Worm (Caenorhabditis elegans) whole organism, L2 larva: ENCODE measurements around the gene fbxb-18.

Source experiments
- C34F6.9 ChIP-seq: fragments of 150-350 bp; optimal IDR thresholded peaks from 2 replicates; lab custom pipeline; 2014; ENCODE audit warnings: missing biosample characterization, missing genetic modification characterization
- F13H6.1 ChIP-seq: sonication (generic microtip); optimal IDR thresholded peaks from 2 replicates; lab custom pipeline; 2016; ENCODE audit warnings: missing genetic modification characterization, missing compliant biosample characterization
- R02D3.7 ChIP-seq: fragments of 150-350 bp; optimal IDR thresholded peaks from 2 replicates; lab custom pipeline; 2014; ENCODE audit warnings: missing biosample characterization, missing genetic modification characterization
- Y55F3AM.14 ChIP-seq: fragments of 200-800 bp; sonication (Bioruptor generic); optimal IDR thresholded peaks from 2 replicates; lab custom pipeline; 2018; ENCODE audit warnings: mild to moderate bottlenecking, missing genetic modification characterization, missing compliant biosample characterization
- ZK546.5 ChIP-seq: sonication (generic microtip); optimal IDR thresholded peaks from 2 replicates; lab custom pipeline; 2017; ENCODE audit warnings: missing biosample characterization, missing genetic modification characterization
- alr-1 ChIP-seq: fragments of 150-350 bp; optimal IDR thresholded peaks from 2 replicates; lab custom pipeline; 2014; ENCODE audit warnings: missing biosample characterization, missing genetic modification characterization
- aly-2 ChIP-seq: fragments of 150-350 bp; optimal IDR thresholded peaks from 2 replicates; lab custom pipeline; 2014; ENCODE audit warnings: missing biosample characterization, missing genetic modification characterization
- ama-1 ChIP-seq: fragments of 150-350 bp; optimal IDR thresholded peaks from 2 replicates; lab custom pipeline; 2018; ENCODE audit warnings: inconsistent platforms
- ceh-16 ChIP-seq: fragments of 150-350 bp; optimal IDR thresholded peaks from 2 replicates; lab custom pipeline; 2014; ENCODE audit warnings: missing biosample characterization, missing genetic modification characterization
- ceh-82 ChIP-seq: fragments of 150-350 bp; optimal IDR thresholded peaks from 2 replicates; lab custom pipeline; 2014; ENCODE audit warnings: missing biosample characterization, missing genetic modification characterization
- crh-2 ChIP-seq: sonication (generic microtip); optimal IDR thresholded peaks from 2 replicates; lab custom pipeline; 2017; ENCODE audit warnings: missing biosample characterization, missing genetic modification characterization
- dmd-4 ChIP-seq: sonication (generic microtip); optimal IDR thresholded peaks from 2 replicates; lab custom pipeline; 2017; ENCODE audit warnings: missing biosample characterization, missing genetic modification characterization
- egl-27 ChIP-seq: sonication (generic microtip); optimal IDR thresholded peaks from 3 replicates; lab custom pipeline; 2017; ENCODE audit warnings: missing biosample characterization, missing genetic modification reagents, missing genetic modification characterization
- elt-1 ChIP-seq: fragments of 150-350 bp; optimal IDR thresholded peaks from 2 replicates; lab custom pipeline; 2014; ENCODE audit warnings: missing biosample characterization, missing genetic modification characterization
- elt-3 ChIP-seq: sonication (generic microtip); optimal IDR thresholded peaks from 2 replicates; lab custom pipeline; 2017; ENCODE audit warnings: missing biosample characterization, missing genetic modification characterization
- fos-1 ChIP-seq: fragments of 150-350 bp; optimal IDR thresholded peaks from 2 replicates; lab custom pipeline; 2014; ENCODE audit warnings: missing biosample characterization, missing genetic modification characterization
- gmeb-1 ChIP-seq: fragments of 150-350 bp; optimal IDR thresholded peaks from 2 replicates; lab custom pipeline; 2014; ENCODE audit warnings: missing biosample characterization, missing genetic modification characterization
- lin-11 ChIP-seq: fragments of 150-350 bp; sonication (generic microtip); optimal IDR thresholded peaks from 2 replicates; lab custom pipeline; 2014; ENCODE audit warnings: missing biosample characterization, missing genetic modification characterization, inconsistent platforms, mixed read lengths
- lin-13 ChIP-seq: fragments of 150-350 bp; optimal IDR thresholded peaks from 2 replicates; lab custom pipeline; 2014; ENCODE audit warnings: missing biosample characterization, missing genetic modification reagents, missing genetic modification characterization
- lin-39 ChIP-seq: fragments of 150-350 bp; optimal IDR thresholded peaks from 2 replicates; lab custom pipeline; 2014; ENCODE audit warnings: missing biosample characterization, missing genetic modification reagents, missing genetic modification characterization
- mab-5 ChIP-seq: fragments of 150-350 bp; optimal IDR thresholded peaks from 2 replicates; lab custom pipeline; 2014; ENCODE audit warnings: missing biosample characterization, missing genetic modification characterization
- mbf-1 ChIP-seq: sonication (generic microtip); optimal IDR thresholded peaks from 2 replicates; lab custom pipeline; 2017; ENCODE audit warnings: missing biosample characterization, missing genetic modification characterization
- nhr-12 ChIP-seq: fragments of 150-350 bp; optimal IDR thresholded peaks from 2 replicates; lab custom pipeline; 2014; ENCODE audit warnings: missing biosample characterization, missing genetic modification characterization
- nhr-21 ChIP-seq: fragments of 150-350 bp; optimal IDR thresholded peaks from 2 replicates; lab custom pipeline; 2014; ENCODE audit warnings: missing biosample characterization, missing genetic modification characterization
- nhr-23 ChIP-seq: fragments of 150-350 bp; optimal IDR thresholded peaks from 2 replicates; lab custom pipeline; 2014; ENCODE audit warnings: missing biosample characterization, missing genetic modification reagents, missing genetic modification characterization
- nhr-237 ChIP-seq: fragments of 150-350 bp; optimal IDR thresholded peaks from 2 replicates; lab custom pipeline; 2014; ENCODE audit warnings: missing biosample characterization, missing genetic modification characterization
- nhr-6 ChIP-seq: fragments of 150-350 bp; optimal IDR thresholded peaks from 2 replicates; lab custom pipeline; 2014; ENCODE audit warnings: missing biosample characterization, missing genetic modification characterization
- nhr-77 ChIP-seq: fragments of 150-350 bp; optimal IDR thresholded peaks from 2 replicates; lab custom pipeline; 2014; ENCODE audit warnings: missing biosample characterization, missing genetic modification characterization
- peb-1 ChIP-seq: fragments of 150-350 bp; optimal IDR thresholded peaks from 2 replicates; lab custom pipeline; 2014; ENCODE audit warnings: missing biosample characterization, missing genetic modification characterization
- sma-3 ChIP-seq: sonication (generic microtip); optimal IDR thresholded peaks from 2 replicates; lab custom pipeline; 2016; ENCODE audit warnings: missing genetic modification reagents, missing genetic modification characterization, missing compliant biosample characterization
- sma-9 ChIP-seq, 2 experiments: fragments of 150-350 bp in 1 of 2; sonication (generic microtip) in 1 of 2; optimal IDR thresholded peaks; 2 replicates each; lab custom pipeline; 2014 to 2016; ENCODE audit warnings: missing genetic modification characterization in 2 of 2, mild to moderate bottlenecking in 1 of 2, missing biosample characterization in 1 of 2, missing compliant biosample characterization in 1 of 2, missing genetic modification reagents in 1 of 2, moderate library complexity in 1 of 2
- snpc-4 ChIP-seq: fragments of 150-350 bp; optimal IDR thresholded peaks from 2 replicates; lab custom pipeline; 2014; ENCODE audit warnings: missing biosample characterization, missing genetic modification characterization
- unc-39 ChIP-seq: fragments of 150-350 bp; optimal IDR thresholded peaks from 2 replicates; lab custom pipeline; 2014; ENCODE audit warnings: missing biosample characterization, missing genetic modification characterization
- unc-55 ChIP-seq: fragments of 150-350 bp; sonication (generic microtip); optimal IDR thresholded peaks from 3 replicates; lab custom pipeline; 2014; ENCODE audit warnings: missing biosample characterization, missing genetic modification reagents, missing genetic modification characterization
- unc-62 ChIP-seq: fragments of 150-350 bp; optimal IDR thresholded peaks from 2 replicates; lab custom pipeline; 2014; ENCODE audit warnings: missing biosample characterization, missing genetic modification reagents, missing genetic modification characterization
- ztf-11 ChIP-seq: sonication (generic microtip); optimal IDR thresholded peaks from 2 replicates; lab custom pipeline; 2017; ENCODE audit warnings: missing biosample characterization, missing genetic modification characterization

The fbxb-18 gene

DNA sequence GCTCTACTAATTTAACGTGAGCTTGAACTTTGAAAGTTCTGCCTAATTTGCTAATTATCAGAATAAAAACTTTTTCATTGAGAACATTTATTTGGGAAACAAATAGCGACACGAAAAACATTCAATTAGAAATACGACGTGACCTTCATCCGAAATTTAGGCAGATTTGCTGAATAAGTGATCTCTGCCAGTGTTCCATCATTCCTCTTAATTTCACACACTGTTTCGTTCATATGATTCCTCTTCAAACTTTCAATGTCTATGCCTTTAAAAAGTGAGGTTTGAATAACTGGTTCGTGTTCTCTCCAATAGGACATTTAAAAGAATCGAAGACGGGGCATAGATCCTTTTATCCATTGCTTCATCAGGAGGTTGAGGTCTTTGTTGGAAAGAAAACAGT, 38.2 kb downstream of the fbxb-18 start, which contains the start of gene fbxb-20:
fbxb-20 (minus strand) TSS at position 101 of the 400 bp plus-strand sequence.
- no peak for TF ChIP-seq ceh-16 (tag; lab: Kevin White, UChicago)
- TF ChIP-seq lin-39 (tag; lab: Kevin White, UChicago): no peak
- TF ChIP-seq aly-2 (tag; lab: Kevin White, UChicago): no peak
- TF ChIP-seq peb-1 (tag; lab: Kevin White, UChicago): no peak
- no peak for TF ChIP-seq sma-9 (GFP tag; optimal IDR thresholded peaks at IDR 0.05; lab: Kevin White, UChicago)
- TF ChIP-seq sma-9 (tag; optimal IDR thresholded peaks at IDR 0.05; lab: Kevin White, UChicago): no peak
- TF ChIP-seq unc-62 (GFP tag; lab: Kevin White, UChicago): no peak
- no peak for TF ChIP-seq fos-1 (tag; lab: Kevin White, UChicago)
- TF ChIP-seq lin-11: no peak
- no peak for TF ChIP-seq ceh-82 (tag; lab: Kevin White, UChicago)

ce11 chrII:1648768-1649167, 39.9 kb downstream of the fbxb-18 start, which contains the start of gene fbxb-21:
Gene fbxb-21, minus strand, starts transcription at chrII:1648868.
- no peak for TF ChIP-seq lin-13
- no peak for TF ChIP-seq nhr-77 (tag; lab: Kevin White, UChicago)
- no peak for TF ChIP-seq nhr-12 (tag; lab: Kevin White, UChicago)
- no peak for TF ChIP-seq nhr-6 (tag; lab: Kevin White, UChicago)
- TF ChIP-seq mab-5: no peak
- no peak for TF ChIP-seq nhr-237 (tag; lab: Kevin White, UChicago)
- TF ChIP-seq F13H6.1 (tag; lab: Kevin White, UChicago): no peak
- TF ChIP-seq unc-62 (GFP tag; lab: Kevin White, UChicago): no peak
- TF ChIP-seq dmd-4 (tag; lab: Kevin White, UChicago): no peak
- TF ChIP-seq sma-3 (GFP tag; lab: Kevin White, UChicago): no peak
- no peak for TF ChIP-seq mbf-1 (tag; lab: Kevin White, UChicago)
- TF ChIP-seq lin-39 (tag; lab: Kevin White, UChicago): no peak

DNA sequence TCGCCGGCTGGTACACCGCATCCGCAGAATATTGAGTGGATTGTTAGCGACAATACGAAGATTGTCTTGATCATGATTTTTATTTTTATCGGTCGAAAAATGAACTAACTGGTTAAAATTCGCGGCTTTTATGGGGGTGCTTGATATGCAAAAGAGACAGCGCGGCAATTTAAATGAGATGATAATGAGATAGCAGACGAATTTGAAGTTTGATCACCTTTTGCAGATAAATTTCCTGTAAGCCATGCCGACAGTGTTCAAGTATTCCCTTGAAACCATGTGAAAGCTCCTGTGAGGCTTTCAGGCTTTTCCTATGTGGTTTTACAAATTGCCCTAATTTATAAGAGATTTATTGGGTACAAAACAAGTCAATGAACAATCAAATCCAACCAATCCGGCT, 42.5 kb downstream of the fbxb-18 start, which contains the start of gene ZC204.17:
ZC204.17 (minus strand) TSS at position 101 of the 400 bp plus-strand sequence.
- no peak for TF ChIP-seq crh-2 (tag; lab: Kevin White, UChicago)
- no peak for TF ChIP-seq alr-1 (tag; lab: Kevin White, UChicago)
- TF ChIP-seq dmd-4 (tag; lab: Kevin White, UChicago): no peak

- TF ChIP-seq gmeb-1 (tag; lab: Kevin White, UChicago) (no peak), ceh-16 (tag; lab: Kevin White, UChicago) (no peak), mbf-1 (tag; lab: Kevin White, UChicago) (no peak), ceh-82 (tag; lab: Kevin White, UChicago) (no peak), unc-39 (tag; lab: Kevin White, UChicago) (no peak), nhr-21 (tag; lab: Kevin White, UChicago) (no peak)
Measured at ce11 chrII:1644777-1645348, 43.9 kb downstream of the fbxb-18 start, which contains the start of gene ZC204.6. Gene ZC204.6, minus strand, starts transcription at chrII:1644827.

DNA sequence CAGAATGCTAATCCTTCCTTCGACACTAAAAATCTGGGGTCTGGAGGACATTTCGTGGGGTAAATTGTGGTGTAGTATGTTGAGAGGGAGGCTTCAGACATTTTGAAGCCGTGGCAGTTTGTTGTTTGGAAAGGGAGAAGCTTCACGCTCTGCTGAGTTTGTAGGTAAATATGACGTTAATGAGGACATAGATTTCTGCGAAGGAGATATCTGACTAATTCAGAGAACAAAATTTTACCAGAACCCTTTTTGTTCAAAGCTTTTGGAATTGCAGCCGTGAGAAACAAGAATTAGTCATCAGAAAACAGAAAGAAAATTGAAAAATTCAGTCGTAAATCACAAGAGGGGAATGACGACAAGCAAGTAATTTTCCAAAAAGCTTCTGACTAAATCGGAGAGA, 48.2 kb downstream of the fbxb-18 start, which contains the start of gene srh-72:
srh-72 (minus strand) TSS at position 101 of the 400 bp plus-strand sequence.
- no peak for TF ChIP-seq mab-5
- no peak for TF ChIP-seq unc-55 (GFP tag; lab: Kevin White, UChicago)
- no peak for TF ChIP-seq egl-27 (tag; lab: Kevin White, UChicago)
- no peak for TF ChIP-seq fos-1 (tag; lab: Kevin White, UChicago)
- no peak for TF ChIP-seq Y55F3AM.14 (GFP tag; lab: Kevin White, UChicago)
- no peak for TF ChIP-seq R02D3.7 (tag; lab: Kevin White, UChicago)
- TF ChIP-seq ceh-16 (tag; lab: Kevin White, UChicago): no peak
- no peak for TF ChIP-seq elt-3 (tag; lab: Kevin White, UChicago)
- TF ChIP-seq lin-39 (tag; lab: Kevin White, UChicago): no peak
- TF ChIP-seq ZK546.5: no peak
- no peak for TF ChIP-seq nhr-12 (tag; lab: Kevin White, UChicago)
- TF ChIP-seq snpc-4 (tag; lab: Kevin White, UChicago): no peak
- no peak for TF ChIP-seq elt-1 (tag; lab: Kevin White, UChicago)
- TF ChIP-seq aly-2 (tag; lab: Kevin White, UChicago): no peak
- TF ChIP-seq ama-1 (lab: Kevin White, UChicago): no peak
- no peak for TF ChIP-seq C34F6.9 (tag; lab: Kevin White, UChicago)
- TF ChIP-seq gmeb-1 (tag; lab: Kevin White, UChicago): no peak
- no peak for TF ChIP-seq ztf-11 (tag; lab: Kevin White, UChicago)
- TF ChIP-seq nhr-23 (tag; lab: Kevin White, UChicago): no peak
